Fruit fly (Drosophila melanogaster): ENCODE results near the gene Fpgs1.

Fpgs1 gene

DNA sequence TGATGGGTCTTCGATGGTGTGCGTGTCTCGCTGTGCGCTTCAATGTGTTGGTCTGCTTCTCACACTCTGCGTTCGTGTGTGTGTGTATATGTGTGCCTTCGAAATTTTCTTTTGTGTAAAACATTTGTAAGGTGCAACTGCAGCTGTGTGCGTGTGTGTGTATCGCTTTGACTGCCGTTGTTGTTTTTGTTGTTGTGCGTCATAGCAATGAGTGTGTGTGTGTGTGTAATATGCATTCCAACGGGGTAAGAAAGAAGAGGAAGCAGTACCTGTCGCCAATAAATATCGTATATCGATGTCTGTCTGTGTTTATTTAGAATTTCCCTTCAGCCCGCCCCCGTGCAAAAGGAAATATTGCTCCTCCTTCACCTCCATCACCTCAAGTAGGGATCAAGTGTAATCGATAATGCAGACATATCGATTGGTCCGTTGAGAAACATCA, 42.6 kb downstream of the Fpgs1 start:
- TF ChIP-seq N (GFP tag; optimal IDR thresholded peaks at IDR 0.05) (peak; percentile 91), sage (GFP tag; optimal IDR thresholded peaks at IDR 0.05) (no peak), foxo (GFP tag; optimal IDR thresholded peaks at IDR 0.05) (peak in 1 of 2 experiments; percentile 22), dl (GFP tag; optimal IDR thresholded peaks at IDR 0.05; ENCODE audit: insufficient read depth in 1 of 2, partially characterized antibody in 2 of 2) (peak in 1 of 2 experiments; percentile 11), ey (GFP tag; optimal IDR thresholded peaks at IDR 0.05) (no peak), usp (GFP tag; optimal IDR thresholded peaks at IDR 0.05) (no peak), rgr (GFP tag; optimal IDR thresholded peaks at IDR 0.05) (peak; percentile 49), Hr78 (GFP tag; optimal IDR thresholded peaks at IDR 0.05) (peak; percentile 20), psq (GFP tag; optimal IDR thresholded peaks at IDR 0.05) (peak; percentile 66), Hr83 (GFP tag; optimal IDR thresholded peaks at IDR 0.05; ENCODE audit: poor library complexity, severe bottlenecking) (peak; percentile 52), Rel (GFP tag; optimal IDR thresholded peaks at IDR 0.05) (peak; percentile 2), Rel (tag; optimal IDR thresholded peaks at IDR 0.05) (peak; percentile 56), OdsH (GFP tag; optimal IDR thresholded peaks at IDR 0.05) (peak; percentile 2), pan (optimal IDR thresholded peaks at IDR 0.05) (no peak), CG9705 (GFP tag; optimal IDR thresholded peaks at IDR 0.05) (no peak), Jra (GFP tag; optimal IDR thresholded peaks at IDR 0.05) (peak; percentile 88), br (GFP tag; optimal IDR thresholded peaks at IDR 0.05) (peak; percentile 15), woc (GFP tag; optimal IDR thresholded peaks at IDR 0.05) (peak; percentile 31), dsf (GFP tag; optimal IDR thresholded peaks at IDR 0.05; ENCODE audit: borderline replicate concordance) (no peak), h (GFP tag; optimal IDR thresholded peaks at IDR 0.05) (peak; percentile 11), jim (GFP tag; optimal IDR thresholded peaks at IDR 0.05) (no peak), Sp1 (GFP tag; optimal IDR thresholded peaks at IDR 0.05) (peak; percentile 6), Hnf4 (GFP tag; optimal IDR thresholded peaks at IDR 0.05) (peak; percentile 31), HLH106 (tag; optimal IDR thresholded peaks at IDR 0.05) (no peak)

DNA sequence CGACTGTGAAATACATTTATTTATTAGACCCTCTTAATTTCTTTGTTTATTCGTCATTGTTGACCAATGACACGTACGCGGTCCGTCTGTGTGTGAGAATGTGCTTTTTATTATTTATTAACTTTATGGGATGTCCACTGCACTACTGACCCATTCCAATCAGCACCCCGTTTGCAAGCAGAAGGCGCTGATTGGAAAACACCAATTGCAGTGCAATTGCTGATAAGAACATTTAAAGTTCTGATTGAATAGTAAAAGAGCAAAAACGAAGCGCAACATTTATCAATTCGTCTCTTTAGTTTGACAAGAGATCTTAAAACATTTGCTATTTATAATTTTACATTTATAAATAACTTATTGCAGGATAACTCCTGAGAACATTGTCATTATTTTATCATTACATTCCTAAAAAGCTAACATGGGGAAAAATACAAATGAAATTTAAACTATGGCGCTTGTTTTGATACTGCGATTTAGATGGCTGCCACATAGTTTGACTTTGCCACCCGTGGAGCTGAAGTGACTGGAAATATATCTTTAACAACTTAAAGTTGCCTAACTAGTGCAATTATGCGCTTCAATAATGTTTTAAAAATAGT, 46.8 kb downstream of the Fpgs1 start:
- no peak for TF ChIP-seq Abd-B (GFP tag; optimal IDR thresholded peaks at IDR 0.05)
- no peak for TF ChIP-seq foxo (GFP tag; optimal IDR thresholded peaks at IDR 0.05)
- peak; percentile 12 for TF ChIP-seq brk (GFP tag; optimal IDR thresholded peaks at IDR 0.05)
- TF ChIP-seq rgr (GFP tag; optimal IDR thresholded peaks at IDR 0.05): no peak
- TF ChIP-seq Rel (GFP tag; optimal IDR thresholded peaks at IDR 0.05): no peak
- TF ChIP-seq Rel (tag; optimal IDR thresholded peaks at IDR 0.05): peak; percentile 4
- no peak for TF ChIP-seq Vsx2 (GFP tag; optimal IDR thresholded peaks at IDR 0.05; ENCODE audit: partially characterized antibody)
- no peak for TF ChIP-seq Dfd (GFP tag; optimal IDR thresholded peaks at IDR 0.05)
- peak; percentile 18 for TF ChIP-seq CrebA (GFP tag; optimal IDR thresholded peaks at IDR 0.05; ENCODE audit: borderline replicate concordance)

DNA sequence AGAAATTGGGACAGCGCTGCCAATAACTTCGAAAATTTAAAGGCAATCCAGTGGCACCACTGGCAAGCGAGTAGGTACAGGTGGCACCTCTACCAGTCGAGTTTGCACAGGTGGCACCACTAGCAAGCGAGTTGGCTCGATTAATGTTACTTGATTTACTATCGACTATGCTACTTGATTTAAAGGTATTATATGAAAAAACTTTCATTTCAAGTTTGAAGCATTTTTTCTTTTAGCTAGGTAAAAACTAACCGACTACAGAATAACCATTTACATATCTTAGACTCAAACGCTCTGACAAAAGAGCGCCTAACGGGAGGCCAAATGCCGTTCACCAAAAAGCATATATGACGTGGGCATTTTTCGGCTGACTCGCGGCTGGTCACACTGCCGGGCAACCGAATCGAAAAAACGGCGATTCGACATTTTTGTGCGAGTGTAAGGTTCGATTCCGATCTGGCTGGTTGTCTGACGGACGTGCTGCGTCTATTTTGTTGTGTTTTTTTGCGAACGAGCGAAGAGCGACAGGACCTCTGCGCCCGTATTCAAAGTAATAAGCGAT, 47.4 kb downstream of the Fpgs1 start, which contains the start of gene Tis11:
Gene Tis11 (plus strand): TSS at position 417 of the 562 bp plus-strand sequence.
- TF ChIP-seq Myc (optimal IDR thresholded peaks at IDR 0.05) (peak; percentile 65), Jra (GFP tag; optimal IDR thresholded peaks at IDR 0.05) (no peak), rgr (GFP tag; optimal IDR thresholded peaks at IDR 0.05) (peak; percentile 12), Sp1 (GFP tag; optimal IDR thresholded peaks at IDR 0.05) (peak; percentile 38), CrebA (GFP tag; optimal IDR thresholded peaks at IDR 0.05; ENCODE audit: borderline replicate concordance) (no peak), Abd-B (GFP tag; optimal IDR thresholded peaks at IDR 0.05) (no peak), h (GFP tag; optimal IDR thresholded peaks at IDR 0.05) (peak; percentile 31), brk (GFP tag; optimal IDR thresholded peaks at IDR 0.05) (no peak), fru (GFP tag; optimal IDR thresholded peaks at IDR 0.05) (peak; percentile 30), Dif (GFP tag; optimal IDR thresholded peaks at IDR 0.05; ENCODE audit: partially characterized antibody) (peak; percentile 51), foxo (GFP tag; optimal IDR thresholded peaks at IDR 0.05) (no peak)

DNA sequence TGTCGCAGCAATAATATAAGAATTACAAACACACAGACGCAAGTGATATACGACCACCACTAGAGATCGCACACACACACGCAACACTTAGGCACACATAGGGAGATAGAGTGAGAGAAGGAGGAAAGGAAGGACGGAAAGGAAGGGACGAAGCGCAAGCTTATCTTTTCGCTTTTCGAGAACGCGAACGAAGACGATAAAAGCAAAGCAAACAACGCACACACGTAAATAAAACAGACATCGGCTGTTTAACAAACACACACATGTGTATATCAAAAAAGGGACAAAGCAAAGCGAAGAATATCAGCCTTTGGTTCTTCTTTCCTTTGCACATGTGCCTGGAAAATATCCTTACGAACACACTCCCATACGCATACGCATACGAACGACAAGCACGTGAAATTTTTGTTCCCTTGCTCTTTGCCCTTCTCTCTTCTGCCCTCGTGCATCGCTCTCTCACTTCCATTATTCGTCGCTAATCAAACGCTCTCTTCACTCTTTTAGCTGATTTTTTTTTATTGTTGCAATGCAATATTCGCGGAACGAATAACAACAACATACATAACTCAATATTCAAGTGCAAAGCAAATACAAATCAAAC, 48.5 kb downstream of the Fpgs1 start:
- TF ChIP-seq dl (GFP tag; optimal IDR thresholded peaks at IDR 0.05; ENCODE audit: insufficient read depth in 1 of 2, partially characterized antibody in 2 of 2): no peak
- TF ChIP-seq CG9705 (GFP tag; optimal IDR thresholded peaks at IDR 0.05): no peak
- no peak for TF ChIP-seq Abd-B (GFP tag; optimal IDR thresholded peaks at IDR 0.05)
- TF ChIP-seq CrebA (GFP tag; optimal IDR thresholded peaks at IDR 0.05; ENCODE audit: borderline replicate concordance): peak; percentile 57
- peak; percentile 70 for TF ChIP-seq h (GFP tag; optimal IDR thresholded peaks at IDR 0.05)
- no peak for TF ChIP-seq GATAd (GFP tag; optimal IDR thresholded peaks at IDR 0.05)
- TF ChIP-seq N (GFP tag; optimal IDR thresholded peaks at IDR 0.05): peak; percentile 4
- TF ChIP-seq Hr83 (GFP tag; optimal IDR thresholded peaks at IDR 0.05; ENCODE audit: poor library complexity, severe bottlenecking): peak; percentile 53
- peak; percentile 57 for TF ChIP-seq fru (GFP tag; optimal IDR thresholded peaks at IDR 0.05)
- no peak for TF ChIP-seq tai (GFP tag; optimal IDR thresholded peaks at IDR 0.05)
- TF ChIP-seq br (GFP tag; optimal IDR thresholded peaks at IDR 0.05): peak; percentile 13
- no peak for TF ChIP-seq sv (GFP tag; optimal IDR thresholded peaks at IDR 0.05)
- TF ChIP-seq woc (GFP tag; optimal IDR thresholded peaks at IDR 0.05): peak; percentile 17
- peak; percentile 52 for TF ChIP-seq Hnf4 (GFP tag; optimal IDR thresholded peaks at IDR 0.05)
- no peak for TF ChIP-seq ey (GFP tag; optimal IDR thresholded peaks at IDR 0.05)
- TF ChIP-seq foxo (GFP tag; optimal IDR thresholded peaks at IDR 0.05): peak in 1 of 2 experiments; percentile 20
- no peak for TF ChIP-seq Myc (optimal IDR thresholded peaks at IDR 0.05)
- peak; percentile 56 for TF ChIP-seq Jra (GFP tag; optimal IDR thresholded peaks at IDR 0.05)
- TF ChIP-seq usp (GFP tag; optimal IDR thresholded peaks at IDR 0.05): no peak
- peak; percentile 33 for TF ChIP-seq OdsH (GFP tag; optimal IDR thresholded peaks at IDR 0.05)
- TF ChIP-seq Vsx2 (GFP tag; optimal IDR thresholded peaks at IDR 0.05; ENCODE audit: partially characterized antibody): no peak
- peak; percentile 48 for TF ChIP-seq Sp1 (GFP tag; optimal IDR thresholded peaks at IDR 0.05)
- TF ChIP-seq HLH106 (tag; optimal IDR thresholded peaks at IDR 0.05): peak; percentile 1
- no peak for TF ChIP-seq Hr78 (GFP tag; optimal IDR thresholded peaks at IDR 0.05)
- TF ChIP-seq rgr (GFP tag; optimal IDR thresholded peaks at IDR 0.05): peak; percentile 50
- TF ChIP-seq psq (GFP tag; optimal IDR thresholded peaks at IDR 0.05): peak; percentile 96
- no peak for TF ChIP-seq pan (optimal IDR thresholded peaks at IDR 0.05)
- TF ChIP-seq CG32264 (GFP tag; optimal IDR thresholded peaks at IDR 0.05): no peak

Measured in whole organism, wandering third instar larva.